Fruit fly (Drosophila melanogaster) whole organism, wandering third instar larva: Measurements from ENCODE around the gene tutl.

Experiments used
- Abd-B ChIP-seq: fragments of >200 bp; optimal IDR thresholded peaks from 2 replicates; lab custom pipeline; 2017; ENCODE audit warnings: missing biosample characterization, missing genetic modification characterization
- CG32264 ChIP-seq: fragments of 200-800 bp; sonication (Bioruptor generic); optimal IDR thresholded peaks from 2 replicates; lab custom pipeline; 2016; ENCODE audit warnings: missing biosample characterization, missing genetic modification characterization
- CG9705 ChIP-seq: fragments of 200-800 bp; sonication (Bioruptor generic); optimal IDR thresholded peaks from 2 replicates; lab custom pipeline; 2018; ENCODE audit warnings: missing biosample characterization, mild to moderate bottlenecking, missing genetic modification characterization
- CrebA ChIP-seq: fragments of 200-800 bp; sonication (Bioruptor generic); optimal IDR thresholded peaks from 2 replicates; lab custom pipeline; 2016; ENCODE audit warnings: missing biosample characterization, mild to moderate bottlenecking, missing genetic modification characterization, borderline replicate concordance
- Dfd ChIP-seq: fragments of >200 bp; optimal IDR thresholded peaks from 2 replicates; lab custom pipeline; 2017; ENCODE audit warnings: missing biosample characterization, missing genetic modification characterization
- Dif ChIP-seq: fragments of 200-275, 200-300 bp; sonication (Bioruptor generic); optimal IDR thresholded peaks from 2 replicates; lab custom pipeline; 2018; ENCODE audit warnings: missing biosample characterization, missing genetic modification characterization; ENCODE audit not compliant: partially characterized antibody
- GATAd ChIP-seq: sonication (Bioruptor generic); optimal IDR thresholded peaks from 2 replicates; lab custom pipeline; 2016; ENCODE audit warnings: missing biosample characterization, missing genetic modification characterization
- HLH106 ChIP-seq: fragments of 200-800 bp; optimal IDR thresholded peaks from 3 replicates; lab custom pipeline; 2019; ENCODE audit warnings: missing biosample characterization, mild to moderate bottlenecking, missing genetic modification characterization, moderate library complexity
- Hnf4 ChIP-seq: fragments of 200-800 bp; sonication (Bioruptor generic); optimal IDR thresholded peaks from 2 replicates; lab custom pipeline; 2016; ENCODE audit warnings: missing biosample characterization, mild to moderate bottlenecking, missing genetic modification characterization
- Hr78 ChIP-seq: fragments of >200 bp; optimal IDR thresholded peaks from 2 replicates; lab custom pipeline; 2017; ENCODE audit warnings: missing biosample characterization, missing genetic modification characterization
- Hr83 ChIP-seq: fragments of 200-300 bp; sonication (Bioruptor generic); optimal IDR thresholded peaks from 2 replicates; lab custom pipeline; 2016; ENCODE audit warnings: missing biosample characterization, mild to moderate bottlenecking, missing genetic modification characterization, moderate library complexity; ENCODE audit not compliant: poor library complexity, severe bottlenecking
- Jra ChIP-seq: sonication (Bioruptor generic); optimal IDR thresholded peaks from 2 replicates; lab custom pipeline; 2016; ENCODE audit warnings: missing biosample characterization, missing genetic modification characterization
- Mio ChIP-seq: sonication (Bioruptor generic); optimal IDR thresholded peaks from 2 replicates; lab custom pipeline; 2016; ENCODE audit warnings: missing biosample characterization, missing genetic modification characterization
- Myc ChIP-seq: fragments of >200 bp; optimal IDR thresholded peaks from 2 replicates; lab custom pipeline; 2017
- N ChIP-seq: fragments of >200 bp; optimal IDR thresholded peaks from 2 replicates; lab custom pipeline; 2018; ENCODE audit warnings: missing biosample characterization, missing external identifiers, missing genetic modification characterization
- OdsH ChIP-seq: fragments of 200-800 bp; sonication (Bioruptor generic); optimal IDR thresholded peaks from 2 replicates; lab custom pipeline; 2016; ENCODE audit warnings: missing biosample characterization, mild to moderate bottlenecking, missing genetic modification characterization
- Rel ChIP-seq, 2 experiments: fragments of 200-800 bp; sonication (Bioruptor generic) in 1 of 2; optimal IDR thresholded peaks; 2 replicates in 1 of 2; 3 replicates in 1 of 2; lab custom pipeline; 2016 to 2019; ENCODE audit warnings: mild to moderate bottlenecking in 2 of 2, missing biosample characterization in 2 of 2, missing genetic modification characterization in 2 of 2, moderate library complexity in 1 of 2
- Sp1 ChIP-seq: fragments of 200-800 bp; sonication (Bioruptor generic); optimal IDR thresholded peaks from 3 replicates; lab custom pipeline; 2019; ENCODE audit warnings: missing biosample characterization, mild to moderate bottlenecking, missing genetic modification characterization, moderate library complexity
- Vsx2 ChIP-seq: fragments of 200-300, 225-300 bp; sonication (Bioruptor generic); optimal IDR thresholded peaks from 2 replicates; lab custom pipeline; 2018; ENCODE audit warnings: missing biosample characterization, missing genetic modification characterization; ENCODE audit not compliant: partially characterized antibody
- br ChIP-seq: fragments of 200-800 bp; sonication (Bioruptor generic); optimal IDR thresholded peaks from 2 replicates; lab custom pipeline; 2016; ENCODE audit warnings: missing biosample characterization, missing genetic modification characterization
- brk ChIP-seq: fragments of 200-800 bp; sonication (Bioruptor generic); optimal IDR thresholded peaks from 2 replicates; lab custom pipeline; 2016; ENCODE audit warnings: missing biosample characterization, mild to moderate bottlenecking, missing genetic modification characterization
- dl ChIP-seq, 2 experiments: fragments of 175-275, 200-275 bp in 1 of 2; fragments of 200-275 bp in 1 of 2; sonication (Bioruptor generic); optimal IDR thresholded peaks; lab custom pipeline; 2018; ENCODE audit warnings: mild to moderate bottlenecking in 2 of 2, missing biosample characterization in 2 of 2, missing genetic modification characterization in 2 of 2, moderate library complexity in 2 of 2; ENCODE audit not compliant: partially characterized antibody in 2 of 2, insufficient read depth in 1 of 2
- dmrt93B ChIP-seq: fragments of 200-800 bp; sonication (Bioruptor generic); optimal IDR thresholded peaks from 2 replicates; lab custom pipeline; 2018; ENCODE audit warnings: missing biosample characterization, mild to moderate bottlenecking, missing genetic modification characterization
- dsf ChIP-seq: sonication (Bioruptor generic); optimal IDR thresholded peaks from 2 replicates; lab custom pipeline; 2016; ENCODE audit warnings: missing biosample characterization, missing genetic modification characterization, borderline replicate concordance
- ey ChIP-seq: fragments of 200-800 bp; sonication (Bioruptor generic); optimal IDR thresholded peaks from 2 replicates; lab custom pipeline; 2016; ENCODE audit warnings: missing biosample characterization, missing genetic modification characterization
- foxo ChIP-seq, 2 experiments: fragments of 200-800 bp; sonication (Bioruptor generic); optimal IDR thresholded peaks; 2 replicates in 1 of 2; 3 replicates in 1 of 2; lab custom pipeline; 2016 to 2017; ENCODE audit warnings: missing biosample characterization in 2 of 2, missing genetic modification characterization in 2 of 2
- fru ChIP-seq: fragments of 200-800 bp; sonication (Bioruptor generic); optimal IDR thresholded peaks from 3 replicates; lab custom pipeline; 2016; ENCODE audit warnings: missing biosample characterization, mild to moderate bottlenecking, missing genetic modification characterization
- h ChIP-seq: fragments of 200-800 bp; sonication (Bioruptor generic); optimal IDR thresholded peaks from 3 replicates; lab custom pipeline; 2016; ENCODE audit warnings: missing biosample characterization, mild to moderate bottlenecking, missing genetic modification characterization
- jim ChIP-seq: fragments of 175-275, 200-325 bp; sonication (Bioruptor generic); optimal IDR thresholded peaks from 2 replicates; lab custom pipeline; 2016; ENCODE audit warnings: missing biosample characterization, mild to moderate bottlenecking, missing genetic modification characterization
- lola ChIP-seq: fragments of >200 bp; optimal IDR thresholded peaks from 2 replicates; lab custom pipeline; 2017; ENCODE audit warnings: missing biosample characterization, missing genetic modification characterization
- pan ChIP-seq: fragments of >200 bp; optimal IDR thresholded peaks from 2 replicates; lab custom pipeline; 2017
- psq ChIP-seq: fragments of 200-800 bp; sonication (Bioruptor generic); optimal IDR thresholded peaks from 3 replicates; lab custom pipeline; 2017; ENCODE audit warnings: missing biosample characterization, mild to moderate bottlenecking, missing genetic modification characterization, moderate library complexity
- rgr ChIP-seq: fragments of 200-800 bp; sonication (Bioruptor generic); optimal IDR thresholded peaks from 3 replicates; lab custom pipeline; 2016; ENCODE audit warnings: missing biosample characterization, mild to moderate bottlenecking, missing genetic modification characterization
- sage ChIP-seq: fragments of 200-800 bp; sonication (Bioruptor generic); optimal IDR thresholded peaks from 2 replicates; lab custom pipeline; 2016; ENCODE audit warnings: missing biosample characterization, mild to moderate bottlenecking, missing genetic modification characterization
- sv ChIP-seq: fragments of 200-800 bp; sonication (Bioruptor generic); optimal IDR thresholded peaks from 3 replicates; lab custom pipeline; 2016; ENCODE audit warnings: missing biosample characterization, missing genetic modification characterization
- tai ChIP-seq: sonication (Bioruptor generic); optimal IDR thresholded peaks from 2 replicates; lab custom pipeline; 2016; ENCODE audit warnings: missing biosample characterization, missing genetic modification characterization
- usp ChIP-seq: fragments of >200 bp; optimal IDR thresholded peaks from 2 replicates; lab custom pipeline; 2017; ENCODE audit warnings: missing biosample characterization, missing genetic modification characterization
- woc ChIP-seq: sonication (Bioruptor generic); optimal IDR thresholded peaks from 2 replicates; lab custom pipeline; 2016; ENCODE audit warnings: missing biosample characterization, mild to moderate bottlenecking, missing genetic modification characterization

The tutl gene

DNA sequence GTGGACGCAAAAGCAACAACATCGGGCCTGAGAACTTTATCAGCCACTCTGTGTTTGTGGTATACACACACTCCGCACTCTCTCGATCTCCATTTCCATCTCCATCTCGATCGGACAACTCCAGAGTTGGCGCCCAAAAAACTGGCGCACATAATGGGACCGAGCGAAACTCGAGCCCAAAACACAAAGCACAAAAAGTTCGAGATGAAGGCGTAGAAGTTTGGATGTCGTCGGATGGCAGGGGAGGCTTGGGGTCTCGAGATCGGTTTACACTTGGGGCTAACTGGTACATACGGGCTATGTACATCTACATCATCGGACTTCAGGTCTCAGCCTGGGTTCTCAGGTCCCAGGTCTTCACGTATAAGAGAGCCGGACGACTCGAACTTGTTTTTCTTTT is 3.7 kb downstream of the tutl start:
- TF ChIP-seq GATAd (GFP tag; lab: Kevin White, UChicago): no peak
- peak; percentile 10 for TF ChIP-seq Hr83
- TF ChIP-seq psq (GFP tag; lab: Kevin White, UChicago): peak; percentile 72

DNA sequence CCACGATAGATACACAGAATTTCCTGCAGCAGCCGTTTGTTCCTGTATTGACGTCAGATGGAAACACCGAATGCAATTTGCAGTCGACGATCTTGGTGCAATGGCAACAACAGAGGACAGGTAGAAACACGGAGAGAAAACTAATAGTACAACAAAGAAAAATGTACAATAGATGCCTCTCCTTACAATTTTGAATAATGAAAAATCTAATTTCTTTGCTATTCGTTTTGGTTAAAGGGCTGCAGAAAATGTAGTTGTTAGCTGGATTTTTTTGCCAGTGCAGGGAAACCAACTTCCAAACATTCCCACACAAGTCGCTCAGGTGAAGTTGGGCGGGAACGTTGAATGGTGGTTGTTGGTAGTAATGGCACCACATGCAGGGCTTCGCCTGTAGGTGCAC is 4.1 kb downstream of the tutl start:
- peak; percentile 88 for TF ChIP-seq fru (GFP tag; lab: Kevin White, UChicago)
- peak; percentile 79 for TF ChIP-seq Hnf4
- no peak for TF ChIP-seq CrebA (GFP tag; lab: Kevin White, UChicago)
- no peak for TF ChIP-seq sv
- no peak for TF ChIP-seq GATAd (GFP tag; lab: Kevin White, UChicago)
- peak; percentile 87 for TF ChIP-seq ey (GFP tag; lab: Kevin White, UChicago)
- peak; percentile 64 for TF ChIP-seq woc
- no peak for TF ChIP-seq brk (GFP tag; lab: Kevin White, UChicago)
- TF ChIP-seq psq (GFP tag; lab: Kevin White, UChicago): peak; percentile 51
- no peak for TF ChIP-seq usp (GFP tag; lab: Kevin White, UChicago)
- peak; percentile 86 for TF ChIP-seq HLH106 (tag; lab: Kevin White, UChicago)
- TF ChIP-seq foxo (GFP tag; optimal IDR thresholded peaks at IDR 0.05; lab: Kevin White, UChicago): peak in 1 of 2 experiments; percentile 84
- TF ChIP-seq N (GFP tag; lab: Kevin White, UChicago): no peak
- no peak for TF ChIP-seq pan (lab: Kevin White, UChicago)
- TF ChIP-seq rgr (GFP tag; lab: Kevin White, UChicago): peak; percentile 82
- peak; percentile 85 for TF ChIP-seq br
- peak; percentile 78 for TF ChIP-seq dmrt93B
- TF ChIP-seq lola (GFP tag; lab: Kevin White, UChicago): no peak
- no peak for TF ChIP-seq Dfd (GFP tag; lab: Kevin White, UChicago)
- peak; percentile 85 for TF ChIP-seq OdsH (GFP tag; lab: Kevin White, UChicago)
- TF ChIP-seq CG9705: peak; percentile 20
- TF ChIP-seq sage (GFP tag; lab: Kevin White, UChicago): peak; percentile 44
- TF ChIP-seq jim (GFP tag; lab: Kevin White, UChicago): no peak
- TF ChIP-seq h (GFP tag; lab: Kevin White, UChicago): peak; percentile 89
- TF ChIP-seq tai (GFP tag; lab: Kevin White, UChicago): peak; percentile 42
- TF ChIP-seq Hr78 (GFP tag; lab: Kevin White, UChicago): no peak
- TF ChIP-seq Vsx2 (GFP tag; lab: Kevin White, UChicago): no peak
- no peak for TF ChIP-seq dsf (GFP tag; lab: Kevin White, UChicago)
- peak; percentile 83 for TF ChIP-seq Sp1 (GFP tag; lab: Kevin White, UChicago)
- TF ChIP-seq dl (GFP tag; optimal IDR thresholded peaks at IDR 0.05; lab: Kevin White, UChicago; ENCODE audit: insufficient read depth in 1 of 2, partially characterized antibody in 2 of 2): no peak
- no peak for TF ChIP-seq Abd-B
- no peak for TF ChIP-seq Hr83
- peak; percentile 39 for TF ChIP-seq Rel (GFP tag; optimal IDR thresholded peaks at IDR 0.05; lab: Kevin White, UChicago)
- TF ChIP-seq Rel (tag; optimal IDR thresholded peaks at IDR 0.05; lab: Kevin White, UChicago): no peak
- peak; percentile 72 for TF ChIP-seq CG32264 (GFP tag; lab: Kevin White, UChicago)
- TF ChIP-seq Mio (GFP tag; lab: Kevin White, UChicago): no peak
- TF ChIP-seq Myc (lab: Kevin White, UChicago): no peak
- TF ChIP-seq Jra (GFP tag; lab: Kevin White, UChicago): no peak
- TF ChIP-seq Dif (GFP tag; lab: Kevin White, UChicago): no peak
- TF ChIP-seq, all 38 proteins: peak for 18

DNA sequence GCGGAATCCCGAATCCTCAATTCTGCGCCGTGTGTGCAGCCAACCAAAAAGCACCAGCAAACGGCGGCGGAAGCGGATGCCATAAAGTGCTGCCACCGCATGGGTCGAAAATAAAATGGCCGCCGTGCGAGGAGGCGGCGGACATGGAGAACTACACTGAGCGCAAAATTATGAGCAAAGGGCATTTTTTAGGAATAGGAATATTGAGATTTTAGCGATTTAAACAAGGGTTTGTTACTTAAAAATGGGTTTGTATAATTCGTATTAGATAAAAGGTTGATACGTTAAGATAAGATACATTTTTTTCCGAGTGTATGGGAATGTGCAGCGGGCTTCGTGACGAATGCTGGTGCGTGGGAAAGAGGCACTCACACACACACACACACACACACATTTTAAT is 9.6 kb downstream of the tutl start:
- no peak for TF ChIP-seq usp (GFP tag; lab: Kevin White, UChicago)
- TF ChIP-seq foxo (GFP tag; optimal IDR thresholded peaks at IDR 0.05; lab: Kevin White, UChicago): peak in 1 of 2 experiments; percentile 47
- peak; percentile 43 for TF ChIP-seq fru (GFP tag; lab: Kevin White, UChicago)
- peak; percentile 12 for TF ChIP-seq rgr (GFP tag; lab: Kevin White, UChicago)
- TF ChIP-seq ey (GFP tag; lab: Kevin White, UChicago): peak; percentile 19
- peak; percentile 38 for TF ChIP-seq HLH106 (tag; lab: Kevin White, UChicago)
- TF ChIP-seq dsf (GFP tag; lab: Kevin White, UChicago): no peak
- TF ChIP-seq h (GFP tag; lab: Kevin White, UChicago): peak; percentile 33
